Worm (Caenorhabditis elegans) whole organism, L1 larva: ENCODE results near the gene eor-2.
A peak's percentile ranks its signal among the peaks of the same experiment; 100 is the strongest.

Source experiments
- C34B4.2 ChIP-seq: sonication (generic microtip); optimal IDR thresholded peaks from 2 replicates; lab custom pipeline; 2017; ENCODE audit warnings: mild to moderate bottlenecking, missing genetic modification characterization, missing compliant biosample characterization
- F16B12.6 ChIP-seq: fragments of 150-350 bp; optimal IDR thresholded peaks from 2 replicates; lab custom pipeline; 2014; ENCODE audit warnings: missing biosample characterization, missing genetic modification characterization
- Y116A8C.19 ChIP-seq: sonication (generic microtip); optimal IDR thresholded peaks from 2 replicates; lab custom pipeline; 2016; ENCODE audit warnings: missing compliant biosample characterization, missing genetic modification characterization, borderline replicate concordance
- aha-1 ChIP-seq: fragments of 150-350 bp; optimal IDR thresholded peaks from 2 replicates; lab custom pipeline; 2014; ENCODE audit warnings: missing biosample characterization, missing genetic modification characterization
- blmp-1 ChIP-seq: fragments of 150-350 bp; optimal IDR thresholded peaks from 2 replicates; lab custom pipeline; 2014; ENCODE audit warnings: missing biosample characterization, missing genetic modification characterization
- ceh-63 ChIP-seq: fragments of 200-800 bp; sonication (Bioruptor generic); optimal IDR thresholded peaks from 2 replicates; lab custom pipeline; 2018; ENCODE audit warnings: mild to moderate bottlenecking, missing genetic modification characterization, missing compliant biosample characterization
- ceh-82 ChIP-seq, 3 experiments: fragments of 150-350 bp in 1 of 3; sonication (generic microtip) in 2 of 3; optimal IDR thresholded peaks; 2 replicates each; lab custom pipeline; 2014 to 2017; ENCODE audit warnings: missing biosample characterization in 3 of 3, missing genetic modification characterization in 3 of 3
- ceh-90 ChIP-seq: sonication (generic microtip); optimal IDR thresholded peaks from 2 replicates; lab custom pipeline; 2016; ENCODE audit warnings: missing genetic modification characterization, missing compliant biosample characterization
- ces-1 ChIP-seq: fragments of 150-350 bp; optimal IDR thresholded peaks from 2 replicates; lab custom pipeline; 2014; ENCODE audit warnings: missing biosample characterization, missing genetic modification reagents, missing genetic modification characterization
- dsc-1 ChIP-seq: sonication (generic microtip); optimal IDR thresholded peaks from 2 replicates; lab custom pipeline; 2016; ENCODE audit warnings: mild to moderate bottlenecking, missing genetic modification characterization, missing compliant biosample characterization
- efl-1 ChIP-seq, 4 experiments: fragments of 150-350 bp; optimal IDR thresholded peaks in 3 of 4; peaks in 1 of 4; 1 replicate in 1 of 4; 2 replicates in 3 of 4; lab custom pipeline; 2014; ENCODE audit warnings: missing biosample characterization in 2 of 4, missing genetic modification characterization in 2 of 4, missing genetic modification reagents in 2 of 4
- efl-3 ChIP-seq: fragments of 200-800 bp; sonication (Bioruptor generic); optimal IDR thresholded peaks from 2 replicates; lab custom pipeline; 2018; ENCODE audit warnings: mild to moderate bottlenecking, missing genetic modification characterization, missing compliant biosample characterization
- egl-13 ChIP-seq: sonication (generic microtip); optimal IDR thresholded peaks from 2 replicates; lab custom pipeline; 2016; ENCODE audit warnings: missing genotype, missing genetic modification reagents, missing genetic modification characterization, missing compliant biosample characterization
- fkh-4 ChIP-seq: sonication (generic microtip); optimal IDR thresholded peaks from 2 replicates; lab custom pipeline; 2016; ENCODE audit warnings: missing compliant biosample characterization, missing genetic modification characterization, borderline replicate concordance
- hlh-17 ChIP-seq: fragments of 200-800 bp; sonication (Bioruptor generic); optimal IDR thresholded peaks from 2 replicates; lab custom pipeline; 2018; ENCODE audit warnings: missing genetic modification characterization, mild to moderate bottlenecking, missing compliant biosample characterization, moderate library complexity, borderline replicate concordance
- hlh-4 ChIP-seq: sonication (generic microtip); optimal IDR thresholded peaks from 2 replicates; lab custom pipeline; 2016; ENCODE audit warnings: mild to moderate bottlenecking, missing genetic modification characterization, missing compliant biosample characterization
- irx-1 ChIP-seq: sonication (generic microtip); optimal IDR thresholded peaks from 2 replicates; lab custom pipeline; 2016; ENCODE audit warnings: missing genetic modification characterization, missing compliant biosample characterization
- isw-1 ChIP-seq: fragments of 200-800 bp; sonication (Bioruptor generic); IDR thresholded peaks from 2 replicates; pipeline ENCODE4 v1.3.6; 2022; ENCODE audit warnings: missing genetic modification characterization, missing compliant biosample characterization
- lin-13 ChIP-seq: fragments of 150-350 bp; optimal IDR thresholded peaks from 2 replicates; lab custom pipeline; 2014; ENCODE audit warnings: missing biosample characterization, missing genetic modification reagents, missing genetic modification characterization
- lin-15B ChIP-seq: fragments of 150-350 bp; sonication (generic microtip); optimal IDR thresholded peaks from 3 replicates; lab custom pipeline; 2014; ENCODE audit warnings: missing biosample characterization, missing genetic modification characterization
- lin-35 ChIP-seq, 2 experiments: fragments of 150-350 bp; optimal IDR thresholded peaks; 2 replicates each; lab custom pipeline; 2014; ENCODE audit warnings: missing biosample characterization in 2 of 2, missing genetic modification characterization in 2 of 2, missing genetic modification reagents in 2 of 2
- lir-3 ChIP-seq: sonication (generic microtip); optimal IDR thresholded peaks from 2 replicates; lab custom pipeline; 2016; ENCODE audit warnings: mild to moderate bottlenecking, missing genetic modification characterization, moderate library complexity, missing compliant biosample characterization; ENCODE audit not compliant: poor library complexity
- lsy-2 ChIP-seq, 2 experiments: fragments of 150-350 bp; optimal IDR thresholded peaks; 2 replicates each; lab custom pipeline; 2014; ENCODE audit warnings: missing biosample characterization in 2 of 2, missing genetic modification characterization in 2 of 2
- mdl-1 ChIP-seq, 2 experiments: fragments of 150-350 bp; optimal IDR thresholded peaks; 2 replicates each; lab custom pipeline; 2014 to 2017; ENCODE audit warnings: missing biosample characterization in 2 of 2, missing genetic modification characterization in 2 of 2, inconsistent platforms in 1 of 2
- mef-2 ChIP-seq: fragments of 150-350 bp; optimal IDR thresholded peaks from 2 replicates; lab custom pipeline; 2014; ENCODE audit warnings: missing biosample characterization, missing genetic modification characterization
- nhr-11 ChIP-seq: fragments of 150-350 bp; optimal IDR thresholded peaks from 2 replicates; lab custom pipeline; 2014; ENCODE audit warnings: missing biosample characterization, missing genetic modification characterization
- nhr-12 ChIP-seq: sonication (generic microtip); optimal IDR thresholded peaks from 2 replicates; lab custom pipeline; 2017; ENCODE audit warnings: missing biosample characterization, missing genetic modification characterization
- nhr-19 ChIP-seq: fragments of 200-800 bp; sonication (Bioruptor generic); conservative IDR thresholded peaks from 2 replicates; pipeline ENCODE4 v1.3.6; 2022; ENCODE audit warnings: missing genetic modification characterization, missing compliant biosample characterization
- nhr-20 ChIP-seq: sonication (generic microtip); optimal IDR thresholded peaks from 2 replicates; lab custom pipeline; 2016; ENCODE audit warnings: mild to moderate bottlenecking, missing genetic modification characterization, missing compliant biosample characterization
- nhr-28 ChIP-seq: fragments of 150-350 bp; optimal IDR thresholded peaks from 2 replicates; lab custom pipeline; 2014; ENCODE audit warnings: missing biosample characterization, missing genetic modification characterization
- nhr-47 ChIP-seq: sonication (generic microtip); optimal IDR thresholded peaks from 2 replicates; lab custom pipeline; 2016; ENCODE audit warnings: mild to moderate bottlenecking, missing genetic modification characterization, moderate library complexity, missing compliant biosample characterization
- nhr-71 ChIP-seq: sonication (generic microtip); optimal IDR thresholded peaks from 2 replicates; lab custom pipeline; 2016; ENCODE audit warnings: mild to moderate bottlenecking, missing genetic modification characterization, moderate library complexity, missing compliant biosample characterization
- nhr-76 ChIP-seq: sonication (generic microtip); optimal IDR thresholded peaks from 2 replicates; lab custom pipeline; 2017; ENCODE audit warnings: missing biosample characterization, missing genetic modification characterization
- nhr-77 ChIP-seq: fragments of 150-350 bp; optimal IDR thresholded peaks from 2 replicates; lab custom pipeline; 2014; ENCODE audit warnings: missing biosample characterization, missing genetic modification characterization
- nhr-84 ChIP-seq: sonication (generic microtip); optimal IDR thresholded peaks from 2 replicates; lab custom pipeline; 2017; ENCODE audit warnings: missing biosample characterization, missing genetic modification characterization
- nhr-85 ChIP-seq: sonication (generic microtip); peaks from one replicate; lab custom pipeline; 2016; ENCODE audit warnings: missing genetic modification characterization, inconsistent platforms, missing compliant biosample characterization
- nhr-90 ChIP-seq: sonication (generic microtip); optimal IDR thresholded peaks from 2 replicates; lab custom pipeline; 2016; ENCODE audit warnings: mild to moderate bottlenecking, missing genetic modification characterization, missing compliant biosample characterization; ENCODE audit not compliant: poor library complexity
- pqm-1 ChIP-seq: sonication (generic microtip); optimal IDR thresholded peaks from 3 replicates; lab custom pipeline; 2017; ENCODE audit warnings: missing biosample characterization, missing genetic modification characterization
- rnt-1 ChIP-seq: sonication (generic microtip); optimal IDR thresholded peaks from 2 replicates; lab custom pipeline; 2016; ENCODE audit warnings: mild to moderate bottlenecking, missing genetic modification characterization, moderate library complexity, missing compliant biosample characterization
- skn-1 ChIP-seq: fragments of 150-350 bp; optimal IDR thresholded peaks from 2 replicates; lab custom pipeline; 2014; ENCODE audit warnings: missing biosample characterization, missing genetic modification characterization
- snu-23 ChIP-seq: sonication (generic microtip); optimal IDR thresholded peaks from 2 replicates; lab custom pipeline; 2016; ENCODE audit warnings: missing genetic modification characterization, missing compliant biosample characterization
- sptf-1 ChIP-seq: fragments of 150-350 bp; optimal IDR thresholded peaks from 2 replicates; lab custom pipeline; 2014; ENCODE audit warnings: missing biosample characterization, missing genetic modification characterization
- swsn-7 ChIP-seq: sonication (generic microtip); optimal IDR thresholded peaks from 2 replicates; lab custom pipeline; 2016; ENCODE audit warnings: missing genetic modification characterization, missing compliant biosample characterization
- tlp-1 ChIP-seq: fragments of 150-350 bp; optimal IDR thresholded peaks from 2 replicates; lab custom pipeline; 2014; ENCODE audit warnings: missing biosample characterization, missing genetic modification characterization
- unc-62 ChIP-seq: fragments of 150-350 bp; optimal IDR thresholded peaks from 2 replicates; lab custom pipeline; 2014; ENCODE audit warnings: missing biosample characterization, missing genetic modification reagents, missing genetic modification characterization
- unc-86 ChIP-seq: sonication (generic microtip); optimal IDR thresholded peaks from 2 replicates; lab custom pipeline; 2016; ENCODE audit warnings: missing genetic modification characterization, missing compliant biosample characterization
- xbp-1 ChIP-seq: sonication (generic microtip); optimal IDR thresholded peaks from 2 replicates; lab custom pipeline; 2016; ENCODE audit warnings: missing genetic modification characterization, missing compliant biosample characterization
- ztf-11 ChIP-seq, 2 experiments: sonication (generic microtip); optimal IDR thresholded peaks; 2 replicates each; lab custom pipeline; 2016 to 2017; ENCODE audit warnings: missing genetic modification characterization in 2 of 2, missing biosample characterization in 1 of 2, missing compliant biosample characterization in 1 of 2

The eor-2 gene

ce11 chrX:14599245-14599644 lies 3.6 kb upstream of the eor-2 start, which contains the start of gene C44H4.6:
Gene C44H4.6, minus strand, starts transcription at chrX:14599345.
- TF ChIP-seq ztf-11 (tag; optimal IDR thresholded peaks at IDR 0.05; lab: Kevin White, UChicago) (no peak), lin-35 (GFP tag; optimal IDR thresholded peaks at IDR 0.05; lab: Kevin White, UChicago) (no peak), nhr-19 (GFP tag; lab: Robert Waterston, UW) (no peak), unc-62 (GFP tag; lab: Kevin White, UChicago) (no peak), aha-1 (tag; lab: Kevin White, UChicago) (no peak), lir-3 (tag; lab: Kevin White, UChicago) (no peak), ceh-63 (GFP tag; lab: Kevin White, UChicago) (no peak), nhr-84 (tag; lab: Kevin White, UChicago) (no peak), lin-13 (GFP tag; lab: Kevin White, UChicago) (no peak), sptf-1 (tag; lab: Kevin White, UChicago) (no peak), F16B12.6 (tag; lab: Kevin White, UChicago) (no peak)

- TF ChIP-seq nhr-71: no peak
Measured at ce11 chrX:14607770-14608169, 5.0 kb downstream of the eor-2 start.

ce11 chrX:14610093-14610763 lies 7.4 kb downstream of the eor-2 start:
- TF ChIP-seq tlp-1 (tag; lab: Kevin White, UChicago) (no peak), nhr-76 (tag; lab: Kevin White, UChicago) (no peak), efl-3 (GFP tag; lab: Kevin White, UChicago) (no peak), nhr-71 (peak; percentile 68), hlh-4 (tag; lab: Kevin White, UChicago) (no peak), hlh-17 (GFP tag; lab: Kevin White, UChicago) (no peak), pqm-1 (tag; lab: Kevin White, UChicago) (no peak), fkh-4 (tag; lab: Kevin White, UChicago) (no peak), lsy-2 (tag; optimal IDR thresholded peaks at IDR 0.05; lab: Kevin White, UChicago) (no peak), swsn-7 (tag; lab: Kevin White, UChicago) (peak; percentile 47), efl-1 (optimal IDR thresholded peaks at IDR 0.05; lab: Kevin White, UChicago) (peak in 1 of 2 experiments; percentile 72), efl-1 (GFP tag; optimal IDR thresholded peaks at IDR 0.05 in 1 of 2; lab: Kevin White, UChicago) (no peak), mef-2 (tag; lab: Kevin White, UChicago) (no peak), lin-15B (tag; lab: Kevin White, UChicago) (no peak), nhr-11 (no peak), unc-86 (tag; lab: Kevin White, UChicago) (peak; percentile 46), blmp-1 (tag; lab: Kevin White, UChicago) (no peak), lin-35 (GFP tag; optimal IDR thresholded peaks at IDR 0.05; lab: Kevin White, UChicago) (peak; percentile 25 to 49), snu-23 (GFP tag; lab: Kevin White, UChicago) (peak; percentile 83), nhr-85 (tag; lab: Kevin White, UChicago) (peak; percentile 76), nhr-28 (tag; lab: Kevin White, UChicago) (no peak), Y116A8C.19 (tag; lab: Kevin White, UChicago) (no peak), ces-1 (no peak), ceh-82 (tag; optimal IDR thresholded peaks at IDR 0.05; lab: Kevin White, UChicago) (peak; percentile 22 to 83 (median 61)), egl-13 (tag; lab: Kevin White, UChicago) (no peak), C34B4.2 (tag; lab: Kevin White, UChicago) (no peak), sptf-1 (tag; lab: Kevin White, UChicago) (no peak), nhr-12 (tag; lab: Kevin White, UChicago) (no peak), nhr-20 (peak; percentile 37), nhr-90 (tag; lab: Kevin White, UChicago) (no peak), isw-1 (peak; percentile 23), dsc-1 (peak; percentile 29), ceh-90 (tag; lab: Kevin White, UChicago) (no peak), mdl-1 (tag; optimal IDR thresholded peaks at IDR 0.05; lab: Kevin White, UChicago) (peak in 1 of 2 experiments; percentile 66), xbp-1 (peak; percentile 38), rnt-1 (tag; lab: Kevin White, UChicago) (peak; percentile 44), nhr-47 (peak; percentile 59), nhr-84 (tag; lab: Kevin White, UChicago) (no peak), irx-1 (tag; lab: Kevin White, UChicago) (no peak), skn-1 (no peak), nhr-77 (tag; lab: Kevin White, UChicago) (no peak)
